Worm (Caenorhabditis elegans) whole organism, midembryonic: ENCODE data around the gene mlc-5.

ENCODE experiments used
- T22C8.4 ChIP-seq: fragments of 200-800 bp; sonication (Bioruptor generic); IDR thresholded peaks from 2 replicates; pipeline ENCODE4 v1.3.6; 2022; ENCODE audit warnings: missing genetic modification characterization, missing compliant biosample characterization
- cog-1 ChIP-seq: sonication (generic microtip); optimal IDR thresholded peaks from 2 replicates; lab custom pipeline; 2016; ENCODE audit warnings: missing genetic modification characterization, missing compliant biosample characterization
- flt-1 ChIP-seq: fragments of 200-800 bp; sonication (Bioruptor generic); IDR thresholded peaks from 2 replicates; pipeline ENCODE4 v1.3.6; 2022; ENCODE audit warnings: missing genetic modification characterization, missing compliant biosample characterization
- klf-2 ChIP-seq: fragments of 200-800 bp; sonication (Bioruptor generic); conservative IDR thresholded peaks from 2 replicates; pipeline ENCODE4 v1.3.6; 2022; ENCODE audit warnings: missing genetic modification reagents, missing genetic modification characterization, missing compliant biosample characterization
- med-1 ChIP-seq: sonication (generic microtip); optimal IDR thresholded peaks from 2 replicates; lab custom pipeline; 2017; ENCODE audit warnings: missing genetic modification characterization, mild to moderate bottlenecking, missing compliant biosample characterization, antibody characterized with exemption, missing genetic modification reagents; ENCODE audit not compliant: insufficient read depth
- ref-1 ChIP-seq: fragments of 200-800 bp; sonication (Bioruptor generic); conservative IDR thresholded peaks from 2 replicates; pipeline ENCODE4 v1.3.6; 2022; ENCODE audit warnings: missing genetic modification reagents, missing genetic modification characterization, missing compliant biosample characterization
- tab-1 ChIP-seq: fragments of 200-800 bp; sonication (Bioruptor generic); IDR thresholded peaks from 2 replicates; pipeline ENCODE4 v1.3.6; 2022; ENCODE audit warnings: missing genetic modification characterization, missing compliant biosample characterization
- ztf-23 ChIP-seq: fragments of 200-800 bp; sonication (Bioruptor generic); IDR thresholded peaks from 2 replicates; pipeline ENCODE4 v1.3.6; 2022; ENCODE audit warnings: missing genetic modification reagents, missing genetic modification characterization, missing compliant biosample characterization
- ztf-29 ChIP-seq: fragments of 200-800 bp; sonication (Bioruptor generic); IDR thresholded peaks from 2 replicates; pipeline ENCODE4 v1.3.6; 2022; ENCODE audit warnings: missing genetic modification reagents, missing genetic modification characterization, missing compliant biosample characterization

Gene mlc-5

DNA sequence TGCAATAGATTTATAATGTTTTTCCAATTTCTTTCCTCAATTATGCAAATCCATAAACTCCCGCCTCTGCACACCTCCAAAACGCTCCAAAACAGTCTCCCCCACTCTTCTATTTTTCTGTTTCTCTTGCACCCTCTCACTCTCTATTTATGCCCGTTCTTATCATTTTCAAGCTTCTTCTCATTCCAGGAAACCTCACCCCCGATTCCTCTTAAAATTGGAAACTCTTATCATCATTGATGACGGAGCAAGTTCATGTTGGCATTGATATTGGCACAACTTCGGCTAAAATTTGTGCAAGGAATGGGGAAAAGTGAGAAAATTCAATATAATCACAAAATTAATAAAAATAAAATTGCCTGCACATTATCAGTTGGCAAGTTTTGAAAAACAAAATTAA is 15.3 kb upstream of the mlc-5 start, which contains the start of gene shpk-1:
TSS of gene shpk-1 (plus strand) at position 188 of the 400 bp plus-strand sequence.
- TF ChIP-seq ztf-23 (GFP tag; lab: Robert Waterston, UW) (no peak), tab-1 (GFP tag; lab: Robert Waterston, UW) (no peak), ref-1 (no peak), ztf-29 (GFP tag; lab: Robert Waterston, UW) (no peak), flt-1 (GFP tag; lab: Robert Waterston, UW) (no peak), T22C8.4 (no peak), med-1 (GFP tag; lab: Kevin White, UChicago) (no peak), cog-1 (tag; lab: Kevin White, UChicago) (no peak), klf-2 (GFP tag; lab: Robert Waterston, UW) (no peak)

DNA sequence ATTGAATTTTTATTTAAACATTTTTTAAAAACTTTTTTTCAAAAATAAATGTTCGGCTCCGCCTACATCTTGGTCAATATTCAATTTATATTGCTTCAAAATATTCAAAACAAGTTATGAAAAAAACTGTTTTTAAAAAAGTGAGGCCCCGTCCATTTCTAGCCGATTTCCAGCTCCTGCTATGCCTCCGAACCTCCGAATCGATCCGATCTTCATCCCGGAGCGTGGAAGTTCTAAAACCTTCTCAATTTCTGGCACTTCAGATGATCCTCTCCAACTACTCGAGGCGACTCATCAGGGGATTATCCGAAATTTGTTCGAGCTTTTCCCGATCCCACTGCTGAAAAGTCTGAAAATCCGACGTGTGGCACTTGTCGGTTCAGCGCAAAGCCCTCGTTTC is 8.9 kb upstream of the mlc-5 start:
- no peak for TF ChIP-seq klf-2 (GFP tag; lab: Robert Waterston, UW)
- no peak for TF ChIP-seq tab-1 (GFP tag; lab: Robert Waterston, UW)
- TF ChIP-seq med-1 (GFP tag; lab: Kevin White, UChicago) = no peak
- TF ChIP-seq T22C8.4 = no peak
- no peak for TF ChIP-seq ztf-23 (GFP tag; lab: Robert Waterston, UW)
- TF ChIP-seq ztf-29 (GFP tag; lab: Robert Waterston, UW) = no peak
- no peak for TF ChIP-seq cog-1 (tag; lab: Kevin White, UChicago)
- no peak for TF ChIP-seq ref-1
- TF ChIP-seq flt-1 (GFP tag; lab: Robert Waterston, UW) = no peak

DNA sequence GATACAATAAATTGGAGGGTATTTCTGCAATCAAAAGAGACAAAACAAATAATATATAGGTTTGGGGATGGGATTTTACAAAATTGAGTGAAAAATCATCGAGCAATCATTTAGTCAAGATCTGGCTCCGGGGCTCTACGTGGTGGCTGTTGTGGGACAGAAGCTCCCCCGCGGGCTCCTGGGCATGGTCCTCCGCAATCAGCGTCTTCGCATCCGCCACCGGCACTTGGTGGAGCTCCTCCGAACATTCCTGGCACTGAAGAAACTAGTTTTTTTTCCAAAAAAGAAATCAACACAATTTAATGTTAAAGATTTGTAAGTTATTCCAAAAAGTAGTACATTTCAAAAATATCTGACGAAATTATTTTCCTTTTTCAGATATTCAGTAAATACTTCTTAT is 8.4 kb upstream of the mlc-5 start:
- TF ChIP-seq med-1 (GFP tag; lab: Kevin White, UChicago) = no peak
- TF ChIP-seq klf-2 (GFP tag; lab: Robert Waterston, UW) = no peak
- TF ChIP-seq ztf-29 (GFP tag; lab: Robert Waterston, UW) = no peak
- no peak for TF ChIP-seq tab-1 (GFP tag; lab: Robert Waterston, UW)
- no peak for TF ChIP-seq flt-1 (GFP tag; lab: Robert Waterston, UW)
- no peak for TF ChIP-seq ztf-23 (GFP tag; lab: Robert Waterston, UW)
- no peak for TF ChIP-seq cog-1 (tag; lab: Kevin White, UChicago)
- TF ChIP-seq ref-1 = no peak
- TF ChIP-seq T22C8.4 = no peak

DNA sequence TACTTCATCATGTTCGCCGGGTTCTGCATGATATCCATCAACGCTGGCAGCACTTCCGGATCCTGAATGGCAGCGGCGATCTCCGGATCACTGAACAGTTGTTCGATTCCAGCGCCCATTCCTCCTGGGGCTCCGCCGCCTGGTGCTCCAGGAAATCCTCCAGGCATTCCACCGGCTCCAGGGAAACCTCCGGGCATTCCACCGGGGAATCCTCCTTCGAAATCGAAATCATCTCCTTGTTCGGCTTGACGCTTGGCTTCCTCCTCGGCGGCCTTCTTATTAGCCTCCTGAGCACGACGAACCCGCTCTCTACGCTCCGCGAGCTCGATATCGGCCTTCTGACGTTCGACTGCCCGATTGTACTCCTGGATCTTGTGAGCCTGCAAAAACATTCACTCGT is 7.6 kb upstream of the mlc-5 start:
- TF ChIP-seq T22C8.4 (no peak), tab-1 (GFP tag; lab: Robert Waterston, UW) (no peak), flt-1 (GFP tag; lab: Robert Waterston, UW) (0 out of 2 replicates have a peak, but pooled peaks have one; percentile 10), cog-1 (tag; lab: Kevin White, UChicago) (no peak), ref-1 (no peak), med-1 (GFP tag; lab: Kevin White, UChicago) (no peak)

DNA sequence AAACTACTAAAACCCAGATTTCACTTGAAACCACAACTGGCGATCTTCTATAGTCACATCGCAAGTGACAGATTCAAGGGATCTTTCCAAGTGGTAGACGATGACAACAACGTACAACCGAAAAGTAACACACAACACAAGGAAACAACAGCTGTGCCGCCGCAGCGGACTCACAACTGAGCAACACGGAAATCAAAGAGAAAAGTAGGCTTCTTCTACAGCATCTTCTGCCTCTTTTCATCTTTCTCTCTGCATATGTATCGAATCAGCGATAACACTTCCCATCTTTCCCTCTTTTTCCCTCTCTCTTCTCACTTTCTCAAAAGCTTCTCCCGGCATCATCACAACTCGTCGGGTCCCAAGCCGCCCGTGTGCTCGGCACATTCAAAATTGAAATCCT is 6.3 kb upstream of the mlc-5 start, which contains the start of gene T12D8.9:
TSS of gene T12D8.9 (plus strand) at position 312 of the 400 bp plus-strand sequence.
- TF ChIP-seq ref-1 (no peak), tab-1 (GFP tag; lab: Robert Waterston, UW) (no peak), cog-1 (tag; lab: Kevin White, UChicago) (no peak), klf-2 (GFP tag; lab: Robert Waterston, UW) (no peak), flt-1 (GFP tag; lab: Robert Waterston, UW) (no peak), med-1 (GFP tag; lab: Kevin White, UChicago) (no peak), T22C8.4 (no peak), ztf-29 (GFP tag; lab: Robert Waterston, UW) (no peak), ztf-23 (GFP tag; lab: Robert Waterston, UW) (no peak)

DNA sequence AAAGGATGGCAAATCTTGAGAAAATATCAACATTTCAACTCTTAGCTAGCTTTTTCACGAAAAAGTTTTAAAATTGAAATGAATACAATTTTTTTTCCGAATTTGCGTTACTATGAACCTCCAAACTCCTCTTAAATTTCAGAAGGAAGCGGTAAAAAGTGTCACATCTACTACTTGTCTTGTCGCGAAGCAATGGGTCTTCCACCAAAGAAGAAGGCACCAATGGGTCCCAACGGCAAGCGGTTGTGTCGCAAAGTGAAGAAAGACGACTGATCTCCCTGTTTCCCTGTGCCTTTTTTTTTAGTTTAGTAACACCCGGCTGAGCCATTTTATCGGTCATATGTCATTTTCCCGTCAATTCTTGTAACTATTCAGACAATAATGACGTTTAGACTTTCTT is 2.1 kb upstream of the mlc-5 start:
- TF ChIP-seq flt-1 (GFP tag; lab: Robert Waterston, UW) (no peak), cog-1 (tag; lab: Kevin White, UChicago) (no peak), ztf-29 (GFP tag; lab: Robert Waterston, UW) (no peak), klf-2 (GFP tag; lab: Robert Waterston, UW) (no peak), med-1 (GFP tag; lab: Kevin White, UChicago) (no peak)

DNA sequence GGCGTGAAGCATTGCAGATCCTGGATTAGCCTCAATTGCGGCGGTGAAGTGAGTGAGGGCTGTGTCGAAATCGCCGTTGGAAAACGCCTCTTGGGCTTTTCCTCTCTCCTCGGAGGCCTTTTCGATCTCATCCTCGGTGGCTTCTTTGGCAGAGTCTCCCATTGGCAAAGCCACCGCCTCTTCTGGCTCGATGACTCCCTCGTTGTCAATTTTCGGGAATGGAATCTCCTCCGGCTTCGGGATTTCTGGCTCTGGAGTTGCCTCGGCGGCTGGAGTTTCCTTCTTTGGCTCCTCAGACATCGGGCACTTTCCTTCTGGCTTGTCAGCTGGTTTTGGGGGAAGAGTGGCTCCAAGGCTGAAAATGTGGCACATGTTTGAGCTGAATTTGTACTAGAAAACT is 1.4 kb upstream of the mlc-5 start:
- TF ChIP-seq ref-1 = no peak
- no peak for TF ChIP-seq ztf-29 (GFP tag; lab: Robert Waterston, UW)
- TF ChIP-seq klf-2 (GFP tag; lab: Robert Waterston, UW) = no peak
- no peak for TF ChIP-seq ztf-23 (GFP tag; lab: Robert Waterston, UW)
- TF ChIP-seq tab-1 (GFP tag; lab: Robert Waterston, UW) = no peak

DNA sequence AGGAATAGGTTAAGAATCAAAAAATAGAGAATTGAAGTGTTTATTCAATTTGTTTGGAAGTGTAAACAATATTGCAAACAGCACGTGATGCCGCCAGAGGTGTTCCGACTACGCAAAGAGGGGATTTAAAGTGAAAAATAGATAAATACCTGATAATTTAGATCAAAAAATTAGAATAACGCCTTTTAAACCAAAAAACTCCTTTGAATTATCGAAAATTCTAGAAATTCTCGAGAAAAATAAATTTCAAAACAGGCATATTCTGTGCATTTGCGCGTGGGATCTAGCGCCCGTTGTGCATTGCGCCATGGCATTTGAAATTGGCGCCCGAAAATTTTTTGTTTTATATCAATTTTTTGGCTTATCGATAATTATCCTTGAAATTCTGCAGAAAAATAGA is 846 bp upstream of the mlc-5 start, which contains the start of gene hip-1:
TSS of gene hip-1 (minus strand) at position 225 of the 400 bp plus-strand sequence.
- TF ChIP-seq ztf-29 (GFP tag; lab: Robert Waterston, UW) = no peak
- TF ChIP-seq tab-1 (GFP tag; lab: Robert Waterston, UW) = no peak
- no peak for TF ChIP-seq cog-1 (tag; lab: Kevin White, UChicago)
- no peak for TF ChIP-seq med-1 (GFP tag; lab: Kevin White, UChicago)
- TF ChIP-seq klf-2 (GFP tag; lab: Robert Waterston, UW) = no peak
- TF ChIP-seq ref-1 = no peak
- peak; percentile 59 for TF ChIP-seq ztf-23 (GFP tag; lab: Robert Waterston, UW)
- no peak for TF ChIP-seq flt-1 (GFP tag; lab: Robert Waterston, UW)
- TF ChIP-seq T22C8.4 = 0 out of 2 replicates have a peak, but pooled peaks have one; percentile 15

DNA sequence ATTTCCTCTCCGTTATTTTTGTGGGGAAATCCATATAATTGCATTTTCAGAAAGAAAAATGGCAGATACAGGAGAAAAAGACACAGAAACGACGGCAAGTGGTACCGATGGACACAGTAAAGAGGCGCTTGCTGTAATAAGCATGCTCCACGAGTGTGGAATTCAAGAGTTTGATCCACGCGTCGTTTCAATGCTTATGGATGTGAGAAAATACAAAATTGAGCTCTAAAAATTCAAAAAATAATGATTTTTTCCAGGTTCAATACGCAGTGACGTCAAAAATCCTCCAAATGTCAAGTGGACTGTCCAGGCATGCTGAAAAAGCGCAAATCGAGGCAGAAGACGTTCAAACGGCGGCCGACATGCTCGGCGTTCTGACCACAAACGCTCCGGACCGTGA is 1.1 kb downstream of the mlc-5 start, which contains the start of gene taf-9:
TSS of gene taf-9 (plus strand) at position 51 of the 400 bp plus-strand sequence.
- TF ChIP-seq ztf-23 (GFP tag; lab: Robert Waterston, UW) = no peak
- TF ChIP-seq T22C8.4 = no peak
- TF ChIP-seq med-1 (GFP tag; lab: Kevin White, UChicago) = no peak
- TF ChIP-seq ztf-29 (GFP tag; lab: Robert Waterston, UW) = no peak
- no peak for TF ChIP-seq tab-1 (GFP tag; lab: Robert Waterston, UW)
- no peak for TF ChIP-seq cog-1 (tag; lab: Kevin White, UChicago)
- no peak for TF ChIP-seq ref-1
- TF ChIP-seq flt-1 (GFP tag; lab: Robert Waterston, UW) = no peak
- TF ChIP-seq klf-2 (GFP tag; lab: Robert Waterston, UW) = no peak
